Worm (Caenorhabditis elegans): ENCODE measurements around the gene math-18.

ce11 chrII:2122762-2123161 lies 31.0 kb upstream of the math-18 start:
- TF ChIP-seq pha-4 (tag; optimal IDR thresholded peaks at IDR 0.05) (no peak), eyg-1 (tag; optimal IDR thresholded peaks at IDR 0.05) (no peak)

All from whole organism, late embryonic.